Fruit fly (Drosophila melanogaster) whole organism, embryonic: ENCODE results near the gene CG33331.

Source experiments
- Atf6 ChIP-seq: fragments of 200-800 bp; sonication (Bioruptor generic); IDR thresholded peaks from 2 replicates; pipeline ENCODE4 v1.3.6; 2022; ENCODE audit warnings: missing biosample characterization, missing genetic modification characterization
- BtbVII ChIP-seq: fragments of 200-800 bp; sonication (Bioruptor generic); optimal IDR thresholded peaks from 3 replicates; lab custom pipeline; 2017; ENCODE audit warnings: missing biosample characterization, mild to moderate bottlenecking, missing genetic modification characterization
- CG12744 ChIP-seq: fragments of 200-800 bp; sonication (Bioruptor generic); optimal IDR thresholded peaks from 2 replicates; lab custom pipeline; 2016; ENCODE audit warnings: missing biosample characterization, missing genetic modification characterization
- CG12769 ChIP-seq: fragments of 200-800 bp; sonication (Bioruptor generic); optimal IDR thresholded peaks from 2 replicates; lab custom pipeline; 2019; ENCODE audit warnings: missing biosample characterization, mild to moderate bottlenecking, missing genetic modification characterization, moderate library complexity
- CG13296 ChIP-seq: fragments of 200-800 bp; sonication (Bioruptor generic); optimal IDR thresholded peaks from 3 replicates; lab custom pipeline; 2018; ENCODE audit warnings: missing biosample characterization, mild to moderate bottlenecking, missing genetic modification characterization
- CG14667 ChIP-seq: fragments of 200-800 bp; sonication (Bioruptor generic); IDR thresholded peaks from 2 replicates; pipeline ENCODE4 v1.3.6; 2022; ENCODE audit warnings: missing biosample characterization, missing genetic modification characterization
- CG15073 ChIP-seq: fragments of 200-800 bp; sonication (Bioruptor generic); optimal IDR thresholded peaks from 2 replicates; lab custom pipeline; 2016; ENCODE audit warnings: missing biosample characterization, missing genetic modification characterization
- CG15601 ChIP-seq: fragments of 200-800 bp; sonication (Bioruptor generic); optimal IDR thresholded peaks from 3 replicates; lab custom pipeline; 2019; ENCODE audit warnings: missing biosample characterization, mild to moderate bottlenecking, missing genetic modification characterization, moderate library complexity
- CG1602 ChIP-seq: fragments of 200-800 bp; sonication (Bioruptor generic); optimal IDR thresholded peaks from 3 replicates; lab custom pipeline; 2016; ENCODE audit warnings: missing biosample characterization, missing genetic modification characterization
- CG17328 ChIP-seq: fragments of 200-800 bp; sonication (Bioruptor generic); IDR thresholded peaks from 2 replicates; pipeline ENCODE4 v1.3.6; 2022; ENCODE audit warnings: missing biosample characterization, missing genetic modification characterization
- CG17361 ChIP-seq: fragments of 200-800 bp; sonication (Bioruptor generic); IDR thresholded peaks from 3 replicates; pipeline ENCODE4 v1.3.6; 2022; ENCODE audit warnings: missing biosample characterization, missing genetic modification characterization
- CG17829 ChIP-seq: fragments of 200-800 bp; optimal IDR thresholded peaks from 2 replicates; lab custom pipeline; 2019; ENCODE audit warnings: missing biosample characterization, mild to moderate bottlenecking, missing genetic modification characterization, moderate library complexity
- CG18599 ChIP-seq: fragments of 200-800 bp; sonication (Bioruptor generic); optimal IDR thresholded peaks from 3 replicates; lab custom pipeline; 2017; ENCODE audit warnings: missing biosample characterization, missing genetic modification characterization, mild to moderate bottlenecking, moderate library complexity, missing genetic modification reagents
- CG3065 ChIP-seq: fragments of 200-800 bp; sonication (Bioruptor generic); optimal IDR thresholded peaks from 2 replicates; lab custom pipeline; 2016; ENCODE audit warnings: missing biosample characterization, missing genetic modification characterization
- CG31224 ChIP-seq: fragments of 200-800 bp; sonication (Bioruptor generic); IDR thresholded peaks from 2 replicates; pipeline ENCODE4 v1.3.6; 2022; ENCODE audit warnings: missing biosample characterization, missing genetic modification characterization
- CG34422 ChIP-seq: fragments of 200-800 bp; sonication (Bioruptor generic); IDR thresholded peaks from 3 replicates; pipeline ENCODE4 v1.3.6; 2022; ENCODE audit warnings: missing biosample characterization, missing genetic modification characterization
- CG42726 ChIP-seq: fragments of 200-800 bp; sonication (Bioruptor generic); IDR thresholded peaks from 2 replicates; pipeline ENCODE4 v1.3.6; 2022; ENCODE audit warnings: missing biosample characterization, missing genetic modification characterization; ENCODE audit not compliant: partially characterized antibody
- CG4360 ChIP-seq: fragments of 200-800 bp; sonication (Bioruptor generic); IDR thresholded peaks from 2 replicates; pipeline ENCODE4 v1.3.6; 2022; ENCODE audit warnings: missing biosample characterization, missing genetic modification characterization
- CG4424 ChIP-seq: fragments of 200-800 bp; sonication (Bioruptor generic); optimal IDR thresholded peaks from 3 replicates; lab custom pipeline; 2016; ENCODE audit warnings: missing biosample characterization, missing genetic modification characterization
- CG4617 ChIP-seq: fragments of 200-800 bp; sonication (Bioruptor generic); optimal IDR thresholded peaks from 3 replicates; lab custom pipeline; 2016; ENCODE audit warnings: missing biosample characterization, missing genetic modification characterization, borderline replicate concordance
- CG5245 ChIP-seq: fragments of 200-800 bp; sonication (Bioruptor generic); optimal IDR thresholded peaks from 3 replicates; lab custom pipeline; 2016; ENCODE audit warnings: missing biosample characterization, missing genetic modification characterization
- CG6654 ChIP-seq: fragments of 200-800 bp; sonication (Bioruptor generic); optimal IDR thresholded peaks from 2 replicates; lab custom pipeline; 2017; ENCODE audit warnings: missing biosample characterization, mild to moderate bottlenecking, missing genetic modification characterization
- CG6689 ChIP-seq: fragments of 200-800 bp; sonication (Bioruptor generic); IDR thresholded peaks from 2 replicates; pipeline ENCODE4 v1.3.6; 2022; ENCODE audit warnings: missing biosample characterization, missing genetic modification characterization
- CG6813 ChIP-seq: fragments of 200-800 bp; sonication (Bioruptor generic); optimal IDR thresholded peaks from 2 replicates; lab custom pipeline; 2017; ENCODE audit warnings: missing biosample characterization, missing genetic modification characterization, mild to moderate bottlenecking, moderate library complexity, missing genetic modification reagents
- CG6854 ChIP-seq: fragments of 200-800 bp; sonication (Bioruptor generic); optimal IDR thresholded peaks from 3 replicates; lab custom pipeline; 2017; ENCODE audit warnings: missing biosample characterization, mild to moderate bottlenecking, missing genetic modification characterization
- CG9876 ChIP-seq: fragments of 200-800 bp; sonication (Bioruptor generic); optimal IDR thresholded peaks from 2 replicates; lab custom pipeline; 2016; ENCODE audit warnings: missing biosample characterization, missing genetic modification characterization
- Eip74EF ChIP-seq, 2 experiments: fragments of 200-800 bp in 1 of 2; fragments of >200 bp in 1 of 2; sonication (Bioruptor generic) in 1 of 2; optimal IDR thresholded peaks; 2 replicates each; lab custom pipeline; 2017 to 2019; ENCODE audit warnings: missing biosample characterization in 2 of 2, missing genetic modification characterization in 2 of 2, mild to moderate bottlenecking in 1 of 2, moderate library complexity in 1 of 2
- Lhr ChIP-seq: fragments of 200-800 bp; sonication (Bioruptor generic); optimal IDR thresholded peaks from 3 replicates; lab custom pipeline; 2017; ENCODE audit warnings: mild to moderate bottlenecking, missing biosample characterization, missing genetic modification reagents, missing genetic modification characterization
- Lim3 ChIP-seq: fragments of 200-800 bp; sonication (Bioruptor generic); IDR thresholded peaks from 2 replicates; pipeline ENCODE4 v1.3.6; 2022; ENCODE audit warnings: missing biosample characterization, missing genetic modification characterization
- Mad ChIP-seq: fragments of 200-800 bp; sonication (Bioruptor generic); optimal IDR thresholded peaks from 2 replicates; lab custom pipeline; 2016; ENCODE audit warnings: missing biosample characterization, missing genetic modification characterization
- Med ChIP-seq: fragments of 200-800 bp; sonication (Bioruptor generic); peaks from one replicate; lab custom pipeline; 2016; ENCODE audit warnings: missing biosample characterization, missing genetic modification characterization, mild to moderate bottlenecking, inconsistent platforms, moderate library complexity
- NC2α ChIP-seq: fragments of 200-800 bp; sonication (Bioruptor generic); optimal IDR thresholded peaks from 2 replicates; lab custom pipeline; 2016; ENCODE audit warnings: missing biosample characterization, missing genetic modification characterization
- Nf-YA ChIP-seq: fragments of 200-800 bp; sonication (Bioruptor generic); IDR thresholded peaks from 2 replicates; pipeline ENCODE4 v1.3.6; 2022; ENCODE audit warnings: missing biosample characterization, missing genetic modification characterization
- Ptx1 ChIP-seq: fragments of 200-800 bp; sonication (Bioruptor generic); IDR thresholded peaks from 2 replicates; pipeline ENCODE4 v1.3.6; 2022; ENCODE audit warnings: missing biosample characterization, missing genetic modification characterization
- Rx ChIP-seq: fragments of 200-800 bp; sonication (Bioruptor generic); IDR thresholded peaks from 2 replicates; pipeline ENCODE4 v1.3.6; 2022; ENCODE audit warnings: missing biosample characterization, missing genetic modification characterization
- Scr ChIP-seq: fragments of 200-800 bp; sonication (Bioruptor generic); IDR thresholded peaks from 2 replicates; pipeline ENCODE4 v1.3.6; 2022; ENCODE audit warnings: missing biosample characterization, missing genetic modification characterization; ENCODE audit not compliant: partially characterized antibody
- Usf ChIP-seq: fragments of 200-800 bp; sonication (Bioruptor generic); optimal IDR thresholded peaks from 2 replicates; lab custom pipeline; 2017; ENCODE audit warnings: missing genotype, missing biosample characterization, missing genetic modification characterization
- ato ChIP-seq: fragments of 200-800 bp; sonication (Bioruptor generic); IDR thresholded peaks from 2 replicates; pipeline ENCODE4 v1.3.6; 2022; ENCODE audit warnings: missing biosample characterization, missing genetic modification characterization; ENCODE audit not compliant: partially characterized antibody
- croc ChIP-seq: fragments of 200-800 bp; sonication (Bioruptor generic); conservative IDR thresholded peaks from 3 replicates; pipeline ENCODE4 v1.3.6; 2022; ENCODE audit warnings: missing biosample characterization, missing genetic modification characterization
- fd64A ChIP-seq: fragments of 200-800 bp; sonication (Bioruptor generic); optimal IDR thresholded peaks from 3 replicates; lab custom pipeline; 2018; ENCODE audit warnings: missing biosample characterization, mild to moderate bottlenecking, missing genetic modification characterization
- fd96Cb ChIP-seq: fragments of 200-800 bp; sonication (Bioruptor generic); optimal IDR thresholded peaks from 2 replicates; lab custom pipeline; 2018; ENCODE audit warnings: missing biosample characterization, mild to moderate bottlenecking, missing genetic modification characterization, moderate library complexity
- grau ChIP-seq: fragments of 200-800 bp; optimal IDR thresholded peaks from 3 replicates; lab custom pipeline; 2019; ENCODE audit warnings: missing biosample characterization, mild to moderate bottlenecking, missing genetic modification characterization, moderate library complexity
- hth ChIP-seq: fragments of >200 bp; optimal IDR thresholded peaks from 2 replicates; lab custom pipeline; 2017; ENCODE audit warnings: inconsistent platforms
- jigr1 ChIP-seq: fragments of 200-800 bp; sonication (Bioruptor generic); IDR thresholded peaks from 3 replicates; pipeline ENCODE4 v1.3.6; 2022; ENCODE audit warnings: missing biosample characterization, missing genetic modification characterization
- lilli ChIP-seq: fragments of 200-800 bp; sonication (Bioruptor generic); optimal IDR thresholded peaks from 3 replicates; lab custom pipeline; 2016; ENCODE audit warnings: missing biosample characterization, missing genetic modification characterization
- lola ChIP-seq, 3 experiments: fragments of >200 bp in 2 of 3; fragments of 200-800 bp in 1 of 3; sonication (Bioruptor generic) in 1 of 3; optimal IDR thresholded peaks; 2 replicates each; lab custom pipeline; 2017 to 2019; ENCODE audit warnings: missing biosample characterization in 3 of 3, missing genetic modification characterization in 3 of 3, mild to moderate bottlenecking in 1 of 3, moderate library complexity in 1 of 3
- luna ChIP-seq: fragments of 200-800 bp; sonication (Bioruptor generic); optimal IDR thresholded peaks from 2 replicates; lab custom pipeline; 2016; ENCODE audit warnings: missing biosample characterization, missing genetic modification characterization
- phol ChIP-seq: fragments of 200-800 bp; sonication (Bioruptor generic); optimal IDR thresholded peaks from 3 replicates; lab custom pipeline; 2018; ENCODE audit warnings: missing biosample characterization, mild to moderate bottlenecking, missing genetic modification characterization, moderate library complexity
- row ChIP-seq: fragments of 200-800 bp; sonication (Bioruptor generic); IDR thresholded peaks from 3 replicates; pipeline ENCODE4 v1.3.6; 2022; ENCODE audit warnings: missing biosample characterization, missing genetic modification characterization
- stwl ChIP-seq: fragments of 200-800 bp; sonication (Bioruptor generic); optimal IDR thresholded peaks from 3 replicates; lab custom pipeline; 2018; ENCODE audit warnings: missing biosample characterization, mild to moderate bottlenecking, missing genetic modification characterization, moderate library complexity

CG33331 gene

dm6 chr3R:14886011-14886534 lies at the start of gene CG33331, which contains the start of the genes Rrp6 and CG33332 (continued):
- TF ChIP-seq CG4617 (GFP tag; lab: Kevin White, UChicago) = peak; percentile 63
- peak; percentile 32 for TF ChIP-seq luna
- TF ChIP-seq Mad = peak; percentile 45
- TF ChIP-seq BtbVII (GFP tag; lab: Kevin White, UChicago) = peak; percentile 44
- peak; percentile 68 for TF ChIP-seq CG15601 (tag; lab: Kevin White, UChicago)
- peak; percentile 36 for TF ChIP-seq CG3065
- TF ChIP-seq Lim3 = no peak
- TF ChIP-seq Nf-YA (GFP tag; lab: Robert Waterston, UW) = no peak
- TF ChIP-seq CG34422 (GFP tag; lab: Robert Waterston, UW) = 0 out of 3 replicates have a peak, but pooled peaks have one; percentile 57
- TF ChIP-seq CG6813 (GFP tag; lab: Kevin White, UChicago) = no peak
- TF ChIP-seq CG4424 = peak; percentile 61
- no peak for TF ChIP-seq CG12769 (tag; lab: Kevin White, UChicago)
- TF ChIP-seq CG14667 (GFP tag; lab: Robert Waterston, UW) = peak; percentile 40; the same call in 1 of the 2 replicates
- TF ChIP-seq CG15073 = no peak
- peak in 1 of 3 experiments; percentile 69 for TF ChIP-seq lola (GFP tag; optimal IDR thresholded peaks at IDR 0.05; lab: Kevin White, UChicago)
- no peak for TF ChIP-seq fd64A (GFP tag; lab: Kevin White, UChicago)
- peak; percentile 33 for TF ChIP-seq CG9876 (GFP tag; lab: Kevin White, UChicago)
- no peak for TF ChIP-seq NC2α (GFP tag; lab: Kevin White, UChicago)
- TF ChIP-seq Scr (GFP tag; lab: Robert Waterston, UW) = peak; percentile 46
- no peak for TF ChIP-seq hth (lab: Kevin White, UChicago)
- peak; percentile 95 for TF ChIP-seq Med (GFP tag; lab: Kevin White, UChicago)
- peak; percentile 63 for TF ChIP-seq CG1602 (GFP tag; lab: Kevin White, UChicago)
- TF ChIP-seq stwl (tag; lab: Kevin White, UChicago) = peak; percentile 100
- peak; percentile 12 for TF ChIP-seq Lhr
- peak; percentile 76 for TF ChIP-seq Atf6
- peak; percentile 18 for TF ChIP-seq fd96Cb
- peak; percentile 38 for TF ChIP-seq CG5245
- peak; percentile 80 for TF ChIP-seq phol
- TF ChIP-seq CG4360 (GFP tag; lab: Robert Waterston, UW) = no peak
- no peak for TF ChIP-seq CG18599 (GFP tag; lab: Kevin White, UChicago)
- TF ChIP-seq Rx = no peak
- peak; percentile 48; the same call in 1 of the 2 replicates for TF ChIP-seq CG31224 (GFP tag; lab: Robert Waterston, UW)
- peak; percentile 85 for TF ChIP-seq CG17829 (tag; lab: Kevin White, UChicago)
- no peak for TF ChIP-seq CG6854 (GFP tag; lab: Kevin White, UChicago)
- TF ChIP-seq CG6654 = no peak
- peak; percentile 67 for TF ChIP-seq CG13296 (GFP tag; lab: Kevin White, UChicago)
- no peak for TF ChIP-seq jigr1
- peak; percentile 12 for TF ChIP-seq Usf (GFP tag; lab: Kevin White, UChicago)
- no peak for TF ChIP-seq CG12744 (GFP tag; lab: Kevin White, UChicago)
- TF ChIP-seq CG6689 (GFP tag; lab: Robert Waterston, UW) = peak; percentile 77
- TF ChIP-seq Eip74EF (GFP tag; optimal IDR thresholded peaks at IDR 0.05; lab: Kevin White, UChicago) = no peak
- TF ChIP-seq lilli (GFP tag; lab: Kevin White, UChicago) = peak; percentile 79
- no peak; the same call in 2 of the 3 replicates for TF ChIP-seq croc (GFP tag; lab: Robert Waterston, UW)
- TF ChIP-seq ato (GFP tag; lab: Robert Waterston, UW) = peak; percentile 8; the same call in 1 of the 2 replicates
- TF ChIP-seq row (GFP tag; lab: Robert Waterston, UW) = peak; percentile 79
- peak; percentile 87 for TF ChIP-seq CG17361 (GFP tag; lab: Robert Waterston, UW)
- TF ChIP-seq grau (tag; lab: Kevin White, UChicago) = peak; percentile 80
- TF ChIP-seq CG42726 (GFP tag; lab: Robert Waterston, UW) = no peak
- TF ChIP-seq CG17328 = peak; percentile 29; the same call in 1 of the 2 replicates
- peak; percentile 57 for TF ChIP-seq Ptx1 (GFP tag; lab: Robert Waterston, UW)
